Worm (Caenorhabditis elegans) whole organism, L2 larva: ENCODE measurements around the gene T26G10.4.

ENCODE experiments used
- elt-3 ChIP-seq: sonication (generic microtip); optimal IDR thresholded peaks from 2 replicates; lab custom pipeline; 2017; ENCODE audit warnings: missing biosample characterization, missing genetic modification characterization
- lin-39 ChIP-seq: fragments of 150-350 bp; optimal IDR thresholded peaks from 2 replicates; lab custom pipeline; 2014; ENCODE audit warnings: missing biosample characterization, missing genetic modification reagents, missing genetic modification characterization
- unc-62 ChIP-seq: fragments of 150-350 bp; optimal IDR thresholded peaks from 2 replicates; lab custom pipeline; 2014; ENCODE audit warnings: missing biosample characterization, missing genetic modification reagents, missing genetic modification characterization
- ztf-11 ChIP-seq: sonication (generic microtip); optimal IDR thresholded peaks from 2 replicates; lab custom pipeline; 2017; ENCODE audit warnings: missing biosample characterization, missing genetic modification characterization

DNA sequence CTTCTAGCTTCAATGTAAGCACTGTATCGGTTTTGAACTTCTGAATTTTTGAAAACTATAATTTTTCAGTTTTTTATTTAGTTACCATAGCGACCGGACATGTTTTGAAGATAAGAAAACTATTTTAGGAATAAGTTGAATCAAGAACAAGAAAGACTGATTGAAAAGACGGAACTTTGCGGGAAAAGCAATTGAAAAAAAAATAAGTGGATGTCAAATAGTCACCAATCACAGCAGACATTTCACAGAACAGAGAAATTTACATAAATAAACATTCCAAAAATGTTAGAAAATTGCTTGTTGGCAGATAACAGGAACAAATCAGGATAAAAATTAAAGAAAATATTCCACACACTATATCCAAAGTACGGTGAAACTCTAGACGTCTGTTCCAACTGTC lies 29.5 kb downstream of the T26G10.4 start, which contains the start of gene F54C8.6:
- no peak for TF ChIP-seq ztf-11 (tag; lab: Kevin White, UChicago)
- TF ChIP-seq unc-62 (GFP tag; lab: Kevin White, UChicago), result no peak
- no peak for TF ChIP-seq elt-3 (tag; lab: Kevin White, UChicago)
- no peak for TF ChIP-seq lin-39 (tag; lab: Kevin White, UChicago)
